Fruit fly (Drosophila melanogaster): Measurements from ENCODE around the gene HDAC11.

The HDAC11 gene

DNA sequence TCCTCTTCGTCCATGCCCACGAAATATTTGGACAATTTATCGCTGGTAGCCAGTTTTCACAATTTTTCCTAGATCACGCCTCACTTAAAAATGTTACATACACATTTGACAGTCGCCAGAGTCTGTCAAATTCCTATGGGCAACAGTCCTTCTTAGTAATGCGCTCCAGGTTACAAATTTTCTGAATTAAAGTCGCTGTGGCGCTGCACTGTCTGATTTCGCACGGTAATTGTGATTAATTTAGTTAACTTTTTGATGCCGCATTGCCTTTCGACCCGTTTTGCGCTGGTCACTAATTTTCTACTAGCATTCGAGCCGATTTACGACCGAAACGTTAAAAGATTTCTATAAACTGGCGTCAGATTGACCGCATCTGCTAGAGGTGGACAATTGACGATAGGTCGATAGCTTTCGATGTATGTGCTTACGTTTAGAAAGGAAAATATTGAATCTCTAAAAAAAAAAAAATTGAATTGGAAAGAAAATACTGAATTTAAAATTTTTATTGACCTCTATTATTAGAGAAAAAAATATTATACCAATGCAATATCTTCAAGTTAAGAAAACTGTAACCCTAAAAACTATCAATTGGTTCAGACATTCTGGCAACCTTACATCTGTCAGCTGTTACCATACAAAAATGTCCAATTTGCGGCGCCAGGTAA is 42.3 kb downstream of the HDAC11 start, which contains the start of the genes lili and CG34150 (continued):
- peak; percentile 48 for TF ChIP-seq gcm2 (GFP tag; optimal IDR thresholded peaks at IDR 0.05)
- peak; percentile 44; the same call in 1 of the 3 replicates for TF ChIP-seq CG11093 (GFP tag; IDR thresholded peaks at IDR 0.05)
- no peak for TF ChIP-seq disco-r (GFP tag; optimal IDR thresholded peaks at IDR 0.05)
- TF ChIP-seq Elba2 (GFP tag; optimal IDR thresholded peaks at IDR 0.05) = no peak
- peak; percentile 43 for TF ChIP-seq gsb-n (tag; optimal IDR thresholded peaks at IDR 0.05)
- TF ChIP-seq CG13424 (tag; optimal IDR thresholded peaks at IDR 0.05) = peak; percentile 89
- TF ChIP-seq nerfin-2 (GFP tag; IDR thresholded peaks at IDR 0.05; ENCODE audit: partially characterized antibody) = no peak
- TF ChIP-seq CG4854 (GFP tag; optimal IDR thresholded peaks at IDR 0.05) = peak; percentile 61
- TF ChIP-seq Dip2 (GFP tag; IDR thresholded peaks at IDR 0.05) = no peak
- peak; percentile 29 for TF ChIP-seq slp2 (GFP tag; optimal IDR thresholded peaks at IDR 0.05)
- peak; percentile 57 for TF ChIP-seq CG10979 (tag; optimal IDR thresholded peaks at IDR 0.05)
- peak; percentile 73 for TF ChIP-seq CG18764 (GFP tag; optimal IDR thresholded peaks at IDR 0.05)
- TF ChIP-seq sima (GFP tag; optimal IDR thresholded peaks at IDR 0.05) = peak; percentile 41
- peak; percentile 80 for TF ChIP-seq CHES-1-like (GFP tag; optimal IDR thresholded peaks at IDR 0.05)
- TF ChIP-seq sug (tag; optimal IDR thresholded peaks at IDR 0.05) = peak; percentile 82
- TF ChIP-seq Atf-2 (GFP tag; optimal IDR thresholded peaks at IDR 0.05) = peak; percentile 62
- no peak for TF ChIP-seq CG6683 (GFP tag; optimal IDR thresholded peaks at IDR 0.05)
- TF ChIP-seq klu (GFP tag; IDR thresholded peaks at IDR 0.05) = peak; percentile 69
- peak; percentile 78 for TF ChIP-seq CG34422 (GFP tag; IDR thresholded peaks at IDR 0.05)
- peak; percentile 90 for TF ChIP-seq Ets65A (GFP tag)
- TF ChIP-seq zfh2 (GFP tag; optimal IDR thresholded peaks at IDR 0.05) = peak; percentile 64
- TF ChIP-seq sob (GFP tag; IDR thresholded peaks at IDR 0.05) = peak; percentile 86
- TF ChIP-seq Hand (GFP tag; optimal IDR thresholded peaks at IDR 0.05) = no peak
- TF ChIP-seq CG7928 (GFP tag; optimal IDR thresholded peaks at IDR 0.05) = peak; percentile 54
- TF ChIP-seq Sox100B (GFP tag; optimal IDR thresholded peaks at IDR 0.05) = no peak
- TF ChIP-seq Abd-B (GFP tag; optimal IDR thresholded peaks at IDR 0.05) = peak; percentile 78
- peak; percentile 66 for TF ChIP-seq dysf (GFP tag; IDR thresholded peaks at IDR 0.05)
- no peak for TF ChIP-seq Optix (GFP tag; IDR thresholded peaks at IDR 0.05)
- no peak for TF ChIP-seq Hey (tag; optimal IDR thresholded peaks at IDR 0.05)
- TF ChIP-seq D (optimal IDR thresholded peaks at IDR 0.05) = no peak
- no peak for TF ChIP-seq D (GFP tag; optimal IDR thresholded peaks at IDR 0.05)
- TF ChIP-seq Jarid2 (GFP tag; optimal IDR thresholded peaks at IDR 0.05) = peak; percentile 90
- peak; percentile 96 for TF ChIP-seq Med (GFP tag)
- peak; percentile 71 for TF ChIP-seq unpg (GFP tag; optimal IDR thresholded peaks at IDR 0.05)
- peak; percentile 30 for TF ChIP-seq dm (GFP tag; optimal IDR thresholded peaks at IDR 0.05)
- peak; percentile 81 for TF ChIP-seq Fer2 (tag; optimal IDR thresholded peaks at IDR 0.05)
- peak; percentile 72 for TF ChIP-seq CG12744 (GFP tag; optimal IDR thresholded peaks at IDR 0.05)
- peak; percentile 43; the same call in 1 of the 2 replicates for TF ChIP-seq E2f1 (GFP tag; IDR thresholded peaks at IDR 0.05)
- TF ChIP-seq NFAT (GFP tag; IDR thresholded peaks at IDR 0.05) = peak; percentile 54; the same call in 1 of the 2 replicates
- TF ChIP-seq gt (GFP tag; IDR thresholded peaks at IDR 0.05) = no peak
- TF ChIP-seq ap (GFP tag; IDR thresholded peaks at IDR 0.05) = 0 out of 2 replicates have a peak, but pooled peaks have one; percentile 18
- peak in 1 of 2 experiments; percentile 32 for TF ChIP-seq insv (GFP tag; optimal IDR thresholded peaks at IDR 0.05)
- peak; percentile 91 for TF ChIP-seq CG14710 (tag; optimal IDR thresholded peaks at IDR 0.05)
- peak; percentile 72; the same call in 1 of the 2 replicates for TF ChIP-seq sna (GFP tag; IDR thresholded peaks at IDR 0.05; ENCODE audit: partially characterized antibody)
- TF ChIP-seq CG17359 (tag; optimal IDR thresholded peaks at IDR 0.05) = peak; percentile 90
- TF ChIP-seq CG12299 (tag; optimal IDR thresholded peaks at IDR 0.05) = peak; percentile 48
- no peak for TF ChIP-seq Poxn (GFP tag; IDR thresholded peaks at IDR 0.05)
- peak; percentile 57 for TF ChIP-seq CG1024 (GFP tag; IDR thresholded peaks at IDR 0.05)
- no peak for TF ChIP-seq CG9876 (GFP tag; optimal IDR thresholded peaks at IDR 0.05)
- TF ChIP-seq CG33557 (GFP tag; optimal IDR thresholded peaks at IDR 0.05) = peak; percentile 76
